Worm (Caenorhabditis elegans) whole organism, mixed stage, embryonic: ENCODE measurements around the gene fkh-4.
"Not testable (repeated sequence)": the region's sequence is repeated elsewhere in the genome, so short reads cannot be mapped to it uniquely, and the experiment has no call there.

ENCODE experiments used
- M03D4.4 ChIP-seq: sonication (generic microtip); optimal IDR thresholded peaks from 2 replicates; lab custom pipeline; 2017; ENCODE audit warnings: mild to moderate bottlenecking, missing genetic modification characterization, missing compliant biosample characterization
- bed-3 ChIP-seq: fragments of 200-800 bp; sonication (Bioruptor generic); optimal IDR thresholded peaks from 3 replicates; lab custom pipeline; 2018; ENCODE audit warnings: mild to moderate bottlenecking, missing genetic modification characterization, moderate library complexity, missing compliant biosample characterization
- blmp-1 ChIP-seq: fragments of 150-350 bp; optimal IDR thresholded peaks from 2 replicates; lab custom pipeline; 2014; ENCODE audit warnings: missing biosample characterization, missing genetic modification characterization
- ceh-39 ChIP-seq: fragments of 150-350 bp; optimal IDR thresholded peaks from 2 replicates; lab custom pipeline; 2014; ENCODE audit warnings: missing biosample characterization, missing genetic modification characterization
- ceh-43 ChIP-seq: fragments of 200-800 bp; sonication (Bioruptor generic); optimal IDR thresholded peaks from 2 replicates; lab custom pipeline; 2018; ENCODE audit warnings: mild to moderate bottlenecking, missing genetic modification characterization, moderate library complexity, missing compliant biosample characterization
- ceh-83 ChIP-seq: fragments of 200-800 bp; sonication (Bioruptor generic); optimal IDR thresholded peaks from 2 replicates; lab custom pipeline; 2018; ENCODE audit warnings: mild to moderate bottlenecking, missing genetic modification characterization, missing compliant biosample characterization
- ces-1 ChIP-seq: fragments of 150-350 bp; optimal IDR thresholded peaks from 2 replicates; lab custom pipeline; 2014; ENCODE audit warnings: missing biosample characterization, missing genetic modification reagents, missing genetic modification characterization
- cnd-1 ChIP-seq: fragments of 200-800 bp; sonication (Bioruptor generic); optimal IDR thresholded peaks from 2 replicates; lab custom pipeline; 2018; ENCODE audit warnings: mild to moderate bottlenecking, missing genetic modification characterization, missing compliant biosample characterization
- flh-1 ChIP-seq: fragments of 200-800 bp; sonication (Bioruptor generic); optimal IDR thresholded peaks from 2 replicates; lab custom pipeline; 2018; ENCODE audit warnings: mild to moderate bottlenecking, missing genetic modification characterization, moderate library complexity, missing compliant biosample characterization
- ham-2 ChIP-seq: fragments of 200-800 bp; sonication (Bioruptor generic); optimal IDR thresholded peaks from 2 replicates; lab custom pipeline; 2018; ENCODE audit warnings: mild to moderate bottlenecking, missing genetic modification characterization, missing compliant biosample characterization
- hlh-1 ChIP-seq: fragments of 150-350 bp; optimal IDR thresholded peaks from 2 replicates; lab custom pipeline; 2014; ENCODE audit warnings: missing biosample characterization, missing genetic modification reagents, missing genetic modification characterization
- lin-13 ChIP-seq: fragments of 150-350 bp; optimal IDR thresholded peaks from 2 replicates; lab custom pipeline; 2014; ENCODE audit warnings: missing biosample characterization, missing genetic modification characterization
- lin-32 ChIP-seq: fragments of 200-800 bp; sonication (Bioruptor generic); optimal IDR thresholded peaks from 2 replicates; lab custom pipeline; 2018; ENCODE audit warnings: mild to moderate bottlenecking, missing genetic modification characterization, missing compliant biosample characterization
- lsy-2 ChIP-seq: fragments of 150-350 bp; optimal IDR thresholded peaks from 2 replicates; lab custom pipeline; 2014; ENCODE audit warnings: missing biosample characterization, missing genetic modification characterization
- mab-5 ChIP-seq: fragments of 150-350 bp; optimal IDR thresholded peaks from 2 replicates; lab custom pipeline; 2014; ENCODE audit warnings: missing biosample characterization, missing genetic modification characterization
- mep-1 ChIP-seq: fragments of 150-350 bp; optimal IDR thresholded peaks from 2 replicates; lab custom pipeline; 2017; ENCODE audit warnings: missing biosample characterization, missing genetic modification reagents, missing genetic modification characterization, inconsistent platforms
- mls-2 ChIP-seq: sonication (generic microtip); optimal IDR thresholded peaks from 2 replicates; lab custom pipeline; 2016; ENCODE audit warnings: mild to moderate bottlenecking, missing genetic modification characterization, moderate library complexity, missing compliant biosample characterization
- nhr-12 ChIP-seq: fragments of 150-350 bp; optimal IDR thresholded peaks from 2 replicates; lab custom pipeline; 2014; ENCODE audit warnings: missing biosample characterization, missing genetic modification characterization
- nhr-2 ChIP-seq: fragments of 150-350 bp; optimal IDR thresholded peaks from 2 replicates; lab custom pipeline; 2014; ENCODE audit warnings: missing biosample characterization, missing genetic modification characterization
- nhr-237 ChIP-seq: fragments of 150-350 bp; optimal IDR thresholded peaks from 2 replicates; lab custom pipeline; 2014; ENCODE audit warnings: missing biosample characterization, missing genetic modification characterization
- nhr-28 ChIP-seq: fragments of 150-350 bp; optimal IDR thresholded peaks from 2 replicates; lab custom pipeline; 2014; ENCODE audit warnings: missing biosample characterization, missing genetic modification characterization
- nhr-76 ChIP-seq: sonication (generic microtip); optimal IDR thresholded peaks from 2 replicates; lab custom pipeline; 2017; ENCODE audit warnings: missing biosample characterization, missing genetic modification characterization
- sem-2 ChIP-seq: fragments of 200-800 bp; sonication (Bioruptor generic); optimal IDR thresholded peaks from 2 replicates; lab custom pipeline; 2018; ENCODE audit warnings: mild to moderate bottlenecking, missing genetic modification characterization, missing compliant biosample characterization
- snpc-4 ChIP-seq: fragments of 150-350 bp; optimal IDR thresholded peaks from 2 replicates; lab custom pipeline; 2014; ENCODE audit warnings: missing biosample characterization, missing genetic modification characterization
- sptf-1 ChIP-seq: sonication (generic microtip); optimal IDR thresholded peaks from 2 replicates; lab custom pipeline; 2017; ENCODE audit warnings: mild to moderate bottlenecking, missing genetic modification characterization, moderate library complexity, missing compliant biosample characterization
- tbx-8 ChIP-seq: fragments of 200-800 bp; sonication (Bioruptor generic); optimal IDR thresholded peaks from 2 replicates; lab custom pipeline; 2018; ENCODE audit warnings: mild to moderate bottlenecking, missing genetic modification characterization, moderate library complexity, missing compliant biosample characterization
- unc-39 ChIP-seq: fragments of 150-350 bp; optimal IDR thresholded peaks from 2 replicates; lab custom pipeline; 2014; ENCODE audit warnings: missing biosample characterization, missing genetic modification characterization
- unc-62 ChIP-seq: fragments of 150-350 bp; optimal IDR thresholded peaks from 2 replicates; lab custom pipeline; 2014; ENCODE audit warnings: missing biosample characterization, missing genetic modification reagents, missing genetic modification characterization
- zip-8 ChIP-seq: fragments of 150-350 bp; optimal IDR thresholded peaks from 2 replicates; lab custom pipeline; 2014; ENCODE audit warnings: missing biosample characterization, missing genetic modification characterization
- ztf-11 ChIP-seq: fragments of 150-350 bp; optimal IDR thresholded peaks from 2 replicates; lab custom pipeline; 2014; ENCODE audit warnings: missing biosample characterization, missing genetic modification characterization

fkh-4 gene

DNA sequence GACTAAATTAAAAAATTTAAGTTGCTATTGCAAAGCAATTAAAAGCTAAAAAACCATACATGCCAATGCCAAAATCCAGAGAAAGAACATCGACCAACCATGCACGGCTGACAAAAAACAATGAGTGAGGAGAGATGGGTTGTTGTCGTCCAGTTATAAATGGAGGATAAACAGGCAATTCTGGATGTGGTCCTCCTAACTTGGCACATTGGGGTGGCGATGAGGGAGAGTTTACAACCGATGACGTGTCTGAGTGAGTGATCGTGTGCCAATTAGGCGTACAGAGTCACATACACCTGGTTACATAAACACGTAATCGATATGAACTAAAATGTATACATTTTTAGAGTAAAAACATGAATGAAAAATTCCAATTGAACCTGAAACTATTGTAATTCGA is 2.7 kb upstream of the fkh-4 start, which contains the start of gene C29F7.10:
Gene C29F7.10 (minus strand): TSS at position 101 of the 400 bp plus-strand sequence.
- not testable (repeated sequence) for TF ChIP-seq snpc-4 (tag; lab: Kevin White, UChicago); ztf-11; mls-2 (tag; lab: Kevin White, UChicago)

DNA sequence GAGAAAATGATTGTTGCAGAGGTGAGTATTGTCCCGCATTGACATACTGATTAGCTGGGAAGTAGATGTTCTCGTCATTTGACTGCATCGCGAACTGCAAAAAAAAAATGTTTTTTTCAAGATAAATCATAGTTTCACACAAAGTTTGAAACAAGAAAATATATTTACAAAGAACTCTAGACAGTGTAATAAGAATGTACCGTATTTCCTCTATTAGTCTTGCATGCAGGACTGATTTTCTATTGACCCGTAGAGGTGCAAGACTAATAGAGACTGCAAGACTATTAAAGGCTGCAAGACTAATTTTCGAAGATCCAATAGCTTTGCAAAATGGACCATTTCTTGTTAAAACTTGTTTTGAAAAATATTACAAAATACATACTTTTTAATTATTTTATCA is 5.3 kb downstream of the fkh-4 start, which contains the start of gene fkh-3:
Gene fkh-3 (minus strand): TSS at position 101 of the 400 bp plus-strand sequence.
- TF ChIP-seq M03D4.4 (tag; lab: Kevin White, UChicago) (no peak), snpc-4 (tag; lab: Kevin White, UChicago) (no peak), ham-2 (GFP tag; lab: Kevin White, UChicago) (no peak), bed-3 (no peak), blmp-1 (tag; lab: Kevin White, UChicago) (no peak), unc-62 (GFP tag; lab: Kevin White, UChicago) (no peak), mab-5 (tag; lab: Kevin White, UChicago) (no peak), nhr-237 (tag; lab: Kevin White, UChicago) (no peak), nhr-12 (tag; lab: Kevin White, UChicago) (no peak), ztf-11 (no peak), flh-1 (no peak), mls-2 (tag; lab: Kevin White, UChicago) (no peak), unc-39 (tag; lab: Kevin White, UChicago) (no peak), cnd-1 (tag; lab: Kevin White, UChicago) (no peak), tbx-8 (GFP tag; lab: Kevin White, UChicago) (no peak), hlh-1 (tag; lab: Kevin White, UChicago) (no peak), nhr-28 (tag; lab: Kevin White, UChicago) (no peak), zip-8 (tag; lab: Kevin White, UChicago) (no peak), ces-1 (GFP tag; lab: Kevin White, UChicago) (no peak)
- TF ChIP-seq, all 35 proteins: peak for 0

DNA sequence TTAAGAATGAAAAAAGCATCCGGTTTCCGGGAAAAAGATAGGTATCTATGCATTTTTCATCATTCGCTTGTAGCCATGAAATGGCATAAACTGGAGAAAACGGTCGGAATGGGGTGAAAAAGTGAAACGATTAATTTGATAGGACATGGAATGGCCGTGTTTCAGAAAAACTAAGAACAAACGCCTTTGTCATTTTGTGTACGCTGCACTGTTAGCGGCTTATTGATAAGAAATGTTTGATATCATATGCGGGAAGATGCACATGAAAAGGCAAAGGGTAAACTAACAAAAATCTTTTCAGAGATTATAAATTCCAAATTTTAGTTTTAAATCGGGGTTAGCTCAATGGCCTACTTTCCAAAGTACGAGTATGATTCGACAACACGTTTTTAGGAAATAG is 7.6 kb downstream of the fkh-4 start:
- TF ChIP-seq hlh-1 (tag; lab: Kevin White, UChicago) (no peak), ces-1 (GFP tag; lab: Kevin White, UChicago) (no peak), ham-2 (GFP tag; lab: Kevin White, UChicago) (no peak), unc-39 (tag; lab: Kevin White, UChicago) (no peak), ztf-11 (no peak)

DNA sequence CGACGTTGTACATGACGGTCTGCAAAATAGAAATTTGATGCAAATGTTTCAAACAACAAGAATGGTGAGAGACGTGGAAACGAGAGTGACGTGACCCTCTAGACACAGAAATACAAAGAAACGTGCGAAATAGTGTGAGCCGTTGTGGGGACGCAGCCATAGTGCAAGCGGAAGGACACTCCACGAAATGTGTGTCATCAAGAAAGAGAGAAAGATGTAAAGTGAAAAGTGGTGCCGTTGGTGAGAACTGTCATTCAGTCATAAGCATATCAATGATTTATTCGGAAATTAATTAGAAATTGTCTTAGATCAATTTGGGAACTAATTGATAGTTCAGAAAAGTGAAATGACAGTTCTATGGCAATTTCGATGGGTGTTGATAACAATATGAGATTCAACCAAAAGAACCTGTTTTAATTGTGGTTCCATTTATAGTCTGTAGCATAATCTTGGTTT is 8.7 kb downstream of the fkh-4 start, which contains the start of gene C29F7.3:
Gene C29F7.3 (minus strand): TSS at position 51 of the 456 bp plus-strand sequence.
- peak; percentile 70 for TF ChIP-seq unc-62 (GFP tag; lab: Kevin White, UChicago)
- peak; percentile 26 for TF ChIP-seq ces-1 (GFP tag; lab: Kevin White, UChicago)
- TF ChIP-seq ham-2 (GFP tag; lab: Kevin White, UChicago): peak; percentile 28
- TF ChIP-seq nhr-12 (tag; lab: Kevin White, UChicago): no peak
- TF ChIP-seq hlh-1 (tag; lab: Kevin White, UChicago): peak; percentile 12
- no peak for TF ChIP-seq flh-1
- no peak for TF ChIP-seq zip-8 (tag; lab: Kevin White, UChicago)
- no peak for TF ChIP-seq lsy-2 (tag; lab: Kevin White, UChicago)
- no peak for TF ChIP-seq nhr-28 (tag; lab: Kevin White, UChicago)
- peak; percentile 15 for TF ChIP-seq mep-1 (tag; lab: Kevin White, UChicago)
- peak; percentile 21 for TF ChIP-seq blmp-1 (tag; lab: Kevin White, UChicago)
- no peak for TF ChIP-seq lin-13 (tag; lab: Kevin White, UChicago)

DNA sequence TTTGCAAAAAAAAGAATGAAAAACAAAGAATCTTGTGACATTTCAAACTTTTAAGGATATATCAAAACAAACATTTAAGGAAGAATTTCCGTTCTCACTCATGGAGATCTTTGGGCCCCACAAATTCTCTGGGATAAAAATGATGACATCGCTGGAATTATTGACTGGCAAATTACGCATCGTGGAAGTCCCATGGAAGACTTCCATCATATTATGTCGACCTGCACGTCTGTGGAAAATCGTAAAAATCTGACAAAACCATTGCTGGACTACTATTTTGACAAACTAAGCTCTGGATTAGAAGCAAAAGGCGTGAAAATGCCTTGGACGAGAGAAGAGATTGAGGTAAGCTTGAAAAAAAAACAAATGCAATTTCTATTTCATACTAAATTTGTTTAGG is 11.2 kb downstream of the fkh-4 start:
- TF ChIP-seq snpc-4 (tag; lab: Kevin White, UChicago): no peak
- TF ChIP-seq nhr-2: no peak

DNA sequence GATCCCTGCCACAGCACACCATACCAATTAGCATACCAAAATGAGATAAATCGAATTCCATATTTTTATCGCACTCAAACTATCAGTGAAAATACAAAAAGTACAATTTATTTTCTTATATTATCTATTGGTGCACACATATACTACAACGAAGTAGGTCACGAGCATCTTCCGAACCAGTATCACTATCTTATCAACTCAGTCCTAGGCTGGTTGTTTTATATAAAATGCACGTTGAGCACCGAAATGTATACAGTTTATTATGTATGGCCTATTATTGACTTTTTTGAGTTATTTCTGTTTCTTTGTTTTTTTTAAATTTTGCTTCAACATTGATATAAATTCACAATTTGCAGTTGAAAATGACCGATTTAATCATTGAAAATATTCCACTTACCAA is 12.9 kb downstream of the fkh-4 start, which contains the start of gene C29F7.2:
Gene C29F7.2 (plus strand): TSS at position 357 of the 400 bp plus-strand sequence.
- TF ChIP-seq zip-8 (tag; lab: Kevin White, UChicago): no peak
- no peak for TF ChIP-seq nhr-76
- TF ChIP-seq nhr-237 (tag; lab: Kevin White, UChicago): no peak
- no peak for TF ChIP-seq ceh-43 (GFP tag; lab: Kevin White, UChicago)
- no peak for TF ChIP-seq snpc-4 (tag; lab: Kevin White, UChicago)
- no peak for TF ChIP-seq ceh-83 (GFP tag; lab: Kevin White, UChicago)
- no peak for TF ChIP-seq bed-3
- TF ChIP-seq nhr-2: no peak
- no peak for TF ChIP-seq lsy-2 (tag; lab: Kevin White, UChicago)
- TF ChIP-seq unc-39 (tag; lab: Kevin White, UChicago): no peak
- TF ChIP-seq lin-32 (GFP tag; lab: Kevin White, UChicago): no peak
- no peak for TF ChIP-seq ceh-39 (tag; lab: Kevin White, UChicago)
- TF ChIP-seq sem-2 (GFP tag; lab: Kevin White, UChicago): no peak
- no peak for TF ChIP-seq flh-1
- TF ChIP-seq sptf-1: no peak
- TF ChIP-seq ces-1 (GFP tag; lab: Kevin White, UChicago): no peak
